Fruit fly (Drosophila melanogaster) whole organism, embryonic: ENCODE measurements around the gene mnd.

Experiments
- CG10462 ChIP-seq: fragments of 200-800 bp; sonication (Bioruptor generic); optimal IDR thresholded peaks from 2 replicates; lab custom pipeline; 2016; ENCODE audit warnings: missing biosample characterization, missing genetic modification characterization
- CG12155 ChIP-seq: fragments of 200-800 bp; sonication (Bioruptor generic); optimal IDR thresholded peaks from 3 replicates; lab custom pipeline; 2016; ENCODE audit warnings: missing biosample characterization, missing genetic modification characterization
- CG13123 ChIP-seq: fragments of 200-800 bp; sonication (Bioruptor generic); optimal IDR thresholded peaks from 2 replicates; lab custom pipeline; 2016; ENCODE audit warnings: missing biosample characterization, missing genetic modification characterization
- CG14710 ChIP-seq: fragments of 200-800 bp; sonication (Bioruptor generic); optimal IDR thresholded peaks from 3 replicates; lab custom pipeline; 2019; ENCODE audit warnings: missing biosample characterization, mild to moderate bottlenecking, missing genetic modification characterization, moderate library complexity
- CG15479 ChIP-seq: fragments of 200-800 bp; sonication (Bioruptor generic); optimal IDR thresholded peaks from 3 replicates; lab custom pipeline; 2019; ENCODE audit warnings: missing biosample characterization, mild to moderate bottlenecking, missing genetic modification characterization, moderate library complexity
- CG3065 ChIP-seq: fragments of 200-800 bp; sonication (Bioruptor generic); optimal IDR thresholded peaks from 2 replicates; lab custom pipeline; 2016; ENCODE audit warnings: missing biosample characterization, missing genetic modification characterization
- CG31365 ChIP-seq: fragments of 200-800 bp; sonication (Bioruptor generic); optimal IDR thresholded peaks from 2 replicates; lab custom pipeline; 2018; ENCODE audit warnings: missing biosample characterization, mild to moderate bottlenecking, missing genetic modification characterization
- CG31441 ChIP-seq: fragments of 200-800 bp; sonication (Bioruptor generic); IDR thresholded peaks from 2 replicates; pipeline ENCODE4 v1.3.6; 2022; ENCODE audit warnings: missing biosample characterization, missing genetic modification characterization
- CG34376 ChIP-seq: fragments of 200-800 bp; sonication (Bioruptor generic); optimal IDR thresholded peaks from 2 replicates; lab custom pipeline; 2018; ENCODE audit warnings: missing biosample characterization, mild to moderate bottlenecking, missing genetic modification characterization
- CG34422 ChIP-seq: fragments of 200-800 bp; sonication (Bioruptor generic); IDR thresholded peaks from 3 replicates; pipeline ENCODE4 v1.3.6; 2022; ENCODE audit warnings: missing biosample characterization, missing genetic modification characterization
- CG4854 ChIP-seq: fragments of 200-800 bp; sonication (Bioruptor generic); optimal IDR thresholded peaks from 2 replicates; lab custom pipeline; 2016; ENCODE audit warnings: missing biosample characterization, missing genetic modification characterization, inconsistent platforms
- CG5953 ChIP-seq: fragments of 200-800 bp; sonication (Bioruptor generic); IDR thresholded peaks from 2 replicates; pipeline ENCODE4 v1.3.6; 2022; ENCODE audit warnings: missing biosample characterization, missing genetic modification characterization
- CG6272 ChIP-seq: fragments of 200-800 bp; sonication (Bioruptor generic); IDR thresholded peaks from 2 replicates; pipeline ENCODE4 v1.3.6; 2022; ENCODE audit warnings: missing biosample characterization, missing genetic modification characterization
- CG7556 ChIP-seq: fragments of 200-800 bp; sonication (Bioruptor generic); optimal IDR thresholded peaks from 2 replicates; lab custom pipeline; 2017; ENCODE audit warnings: missing biosample characterization, mild to moderate bottlenecking, missing genetic modification characterization
- CG8089 ChIP-seq: fragments of 200-800 bp; sonication (Bioruptor generic); optimal IDR thresholded peaks from 3 replicates; lab custom pipeline; 2016; ENCODE audit warnings: missing biosample characterization, missing genetic modification characterization
- CG9609 ChIP-seq: fragments of 200-800 bp; sonication (Bioruptor generic); optimal IDR thresholded peaks from 3 replicates; lab custom pipeline; 2016; ENCODE audit warnings: missing biosample characterization, missing genetic modification characterization
- Doc2 ChIP-seq: fragments of 200-800 bp; sonication (Bioruptor generic); IDR thresholded peaks from 2 replicates; pipeline ENCODE4 v1.3.6; 2022; ENCODE audit warnings: missing biosample characterization, missing genetic modification characterization
- Doc3 ChIP-seq: fragments of 200-800 bp; sonication (Bioruptor generic); IDR thresholded peaks from 3 replicates; pipeline ENCODE4 v1.3.6; 2022; ENCODE audit warnings: missing biosample characterization, missing genetic modification characterization; ENCODE audit not compliant: partially characterized antibody
- GATAe ChIP-seq: fragments of 200-800 bp; sonication (Bioruptor generic); conservative IDR thresholded peaks from 2 replicates; pipeline ENCODE4 v1.3.6; 2022; ENCODE audit warnings: missing biosample characterization, missing genetic modification characterization
- HLH54F ChIP-seq: fragments of 200-800 bp; sonication (Bioruptor generic); optimal IDR thresholded peaks from 3 replicates; lab custom pipeline; 2016; ENCODE audit warnings: missing biosample characterization, missing genetic modification characterization
- Hmx ChIP-seq: fragments of 200-800 bp; sonication (Bioruptor generic); optimal IDR thresholded peaks from 2 replicates; lab custom pipeline; 2016; ENCODE audit warnings: missing biosample characterization, missing genetic modification characterization
- Kr ChIP-seq: fragments of 200-800 bp; sonication (Bioruptor generic); optimal IDR thresholded peaks from 2 replicates; lab custom pipeline; 2017; ENCODE audit warnings: missing biosample characterization, mild to moderate bottlenecking, missing genetic modification characterization
- MBD-R2 ChIP-seq: fragments of 200-800 bp; sonication (Bioruptor generic); IDR thresholded peaks from 2 replicates; pipeline ENCODE4 v1.3.6; 2022; ENCODE audit warnings: missing biosample characterization, missing genetic modification characterization
- Nf-YA ChIP-seq: fragments of 200-800 bp; sonication (Bioruptor generic); IDR thresholded peaks from 2 replicates; pipeline ENCODE4 v1.3.6; 2022; ENCODE audit warnings: missing biosample characterization, missing genetic modification characterization
- Optix ChIP-seq: fragments of 200-800 bp; sonication (Bioruptor generic); IDR thresholded peaks from 3 replicates; pipeline ENCODE4 v1.3.6; 2022; ENCODE audit warnings: missing biosample characterization, missing genetic modification characterization
- Vsx1 ChIP-seq: fragments of 200-800 bp; sonication (Bioruptor generic); optimal IDR thresholded peaks from 2 replicates; lab custom pipeline; 2017; ENCODE audit warnings: missing biosample characterization, mild to moderate bottlenecking, missing genetic modification characterization, missing genetic modification reagents
- ap ChIP-seq: fragments of 200-800 bp; sonication (Bioruptor generic); IDR thresholded peaks from 2 replicates; pipeline ENCODE4 v1.3.6; 2022; ENCODE audit warnings: missing biosample characterization, missing genetic modification characterization
- bcd ChIP-seq: fragments of 200-800 bp; sonication (Bioruptor generic); optimal IDR thresholded peaks from 2 replicates; lab custom pipeline; 2017; ENCODE audit warnings: missing biosample characterization, mild to moderate bottlenecking, missing genetic modification characterization
- bsh ChIP-seq, 2 experiments: fragments of 200-800 bp; sonication (Bioruptor generic); optimal IDR thresholded peaks; 2 replicates each; lab custom pipeline; 2017 to 2018; ENCODE audit warnings: mild to moderate bottlenecking in 2 of 2, missing biosample characterization in 2 of 2, missing genetic modification characterization in 2 of 2, moderate library complexity in 1 of 2
- btn ChIP-seq: fragments of 200-800 bp; sonication (Bioruptor generic); optimal IDR thresholded peaks from 2 replicates; lab custom pipeline; 2016; ENCODE audit warnings: missing biosample characterization, missing genetic modification characterization
- chif ChIP-seq, 2 experiments: fragments of 200-800 bp; sonication (Bioruptor generic); optimal IDR thresholded peaks; 3 replicates each; lab custom pipeline; 2016; ENCODE audit warnings: missing biosample characterization in 2 of 2, missing genetic modification characterization in 2 of 2
- danr ChIP-seq: fragments of 200-800 bp; sonication (Bioruptor generic); IDR thresholded peaks from 2 replicates; pipeline ENCODE4 v1.3.6; 2022; ENCODE audit warnings: missing biosample characterization, missing genetic modification characterization
- dm ChIP-seq: fragments of 200-800 bp; sonication (Bioruptor generic); optimal IDR thresholded peaks from 3 replicates; lab custom pipeline; 2016; ENCODE audit warnings: missing biosample characterization, missing genetic modification characterization
- exex ChIP-seq: fragments of 200-800 bp; sonication (Bioruptor generic); optimal IDR thresholded peaks from 4 replicates; lab custom pipeline; 2018; ENCODE audit warnings: missing biosample characterization, mild to moderate bottlenecking, missing genetic modification characterization, moderate library complexity
- gro ChIP-seq: fragments of 200-800 bp; sonication (Bioruptor generic); optimal IDR thresholded peaks from 2 replicates; lab custom pipeline; 2016; ENCODE audit warnings: missing biosample characterization, missing genetic modification characterization
- ken ChIP-seq: fragments of 200-800 bp; sonication (Bioruptor generic); IDR thresholded peaks from 3 replicates; pipeline ENCODE4 v1.3.6; 2022; ENCODE audit warnings: missing biosample characterization, missing genetic modification characterization
- odd ChIP-seq: fragments of 200-800 bp; sonication (Bioruptor generic); optimal IDR thresholded peaks from 2 replicates; lab custom pipeline; 2017; ENCODE audit warnings: missing biosample characterization, mild to moderate bottlenecking, missing genetic modification characterization
- pho ChIP-seq: fragments of 200-800 bp; sonication (Bioruptor generic); optimal IDR thresholded peaks from 2 replicates; lab custom pipeline; 2016; ENCODE audit warnings: missing biosample characterization, missing genetic modification characterization
- ranshi ChIP-seq: fragments of 200-800 bp; sonication (Bioruptor generic); IDR thresholded peaks from 2 replicates; pipeline ENCODE4 v1.3.6; 2022; ENCODE audit warnings: missing biosample characterization, missing genetic modification characterization
- seq ChIP-seq: fragments of 200-800 bp; sonication (Bioruptor generic); IDR thresholded peaks from 2 replicates; pipeline ENCODE4 v1.3.6; 2022; ENCODE audit warnings: missing biosample characterization, missing genetic modification characterization
- sim ChIP-seq: fragments of 200-800 bp; sonication (Bioruptor generic); IDR thresholded peaks from 2 replicates; pipeline ENCODE4 v1.3.6; 2022; ENCODE audit warnings: missing biosample characterization, missing genetic modification characterization
- sima ChIP-seq: fragments of 200-800 bp; sonication (Bioruptor generic); optimal IDR thresholded peaks from 2 replicates; lab custom pipeline; 2016; ENCODE audit warnings: missing biosample characterization, missing genetic modification characterization
- sisA ChIP-seq: fragments of 200-800 bp; sonication (Bioruptor generic); IDR thresholded peaks from 2 replicates; pipeline ENCODE4 v1.3.6; 2022; ENCODE audit warnings: missing biosample characterization, missing genetic modification characterization
- slp2 ChIP-seq: fragments of 200-800 bp; sonication (Bioruptor generic); optimal IDR thresholded peaks from 2 replicates; lab custom pipeline; 2016; ENCODE audit warnings: missing biosample characterization, missing genetic modification characterization
- sqz ChIP-seq: fragments of 200-800 bp; sonication (Bioruptor generic); optimal IDR thresholded peaks from 3 replicates; lab custom pipeline; 2018; ENCODE audit warnings: missing biosample characterization, mild to moderate bottlenecking, missing genetic modification characterization
- sug ChIP-seq: fragments of 200-800 bp; optimal IDR thresholded peaks from 2 replicates; lab custom pipeline; 2019; ENCODE audit warnings: missing biosample characterization, mild to moderate bottlenecking, missing genetic modification characterization, moderate library complexity
- toy ChIP-seq: fragments of 200-800 bp; sonication (Bioruptor generic); IDR thresholded peaks from 2 replicates; pipeline ENCODE4 v1.3.6; 2022; ENCODE audit warnings: missing biosample characterization, missing genetic modification characterization
- tup ChIP-seq: fragments of 200-800 bp; sonication (Bioruptor generic); optimal IDR thresholded peaks from 2 replicates; lab custom pipeline; 2016; ENCODE audit warnings: missing biosample characterization, mild to moderate bottlenecking, missing genetic modification characterization, moderate library complexity
- wor ChIP-seq: fragments of 200-800 bp; sonication (Bioruptor generic); IDR thresholded peaks from 2 replicates; pipeline ENCODE4 v1.3.6; 2022; ENCODE audit warnings: missing biosample characterization, missing genetic modification characterization
- zen2 ChIP-seq: fragments of 200-800 bp; sonication (Bioruptor generic); IDR thresholded peaks from 3 replicates; pipeline ENCODE4 v1.3.6; 2022; ENCODE audit warnings: missing biosample characterization, missing genetic modification characterization; ENCODE audit not compliant: partially characterized antibody

mnd gene

DNA sequence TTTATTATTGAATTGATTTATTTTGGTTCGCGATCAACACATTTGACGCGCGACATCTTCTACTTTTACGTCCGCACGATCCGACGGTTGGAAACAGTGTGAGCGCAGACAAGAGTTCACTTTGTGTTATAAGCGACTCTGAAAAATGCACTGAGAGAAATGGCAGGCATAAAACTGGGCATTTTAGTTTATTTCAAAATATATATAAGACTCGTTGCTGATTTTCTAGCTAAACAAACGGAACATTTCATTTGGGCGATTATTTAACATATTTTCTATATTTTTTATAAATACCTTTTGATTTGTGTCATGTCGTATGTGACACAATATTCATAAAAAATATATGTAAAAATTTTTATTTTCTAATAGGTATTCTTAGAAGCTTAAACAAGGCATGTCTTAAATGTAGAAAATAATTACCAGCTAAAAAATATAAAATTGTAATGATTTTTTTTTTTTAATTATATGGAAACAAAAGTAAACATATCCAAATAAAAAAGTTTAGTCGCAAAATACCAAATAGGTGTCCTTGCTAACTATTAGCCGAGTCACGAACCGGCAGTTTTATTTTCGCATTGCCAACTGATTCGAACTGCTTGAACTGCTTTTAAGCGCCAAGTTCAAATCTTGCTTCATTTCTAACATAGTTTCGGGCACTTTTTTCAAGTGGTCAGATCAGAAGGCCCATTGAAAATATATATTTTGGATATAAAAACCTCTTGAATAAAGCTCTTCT, 29.2 kb downstream of the mnd start, which contains the start of gene Reck (continued):
- TF ChIP-seq Vsx1 (GFP tag; lab: Kevin White, UChicago) = peak; percentile 60
- TF ChIP-seq sug = peak; percentile 45
- peak; percentile 78 for TF ChIP-seq CG34422
- TF ChIP-seq btn (GFP tag; lab: Kevin White, UChicago) = peak; percentile 34
- TF ChIP-seq bsh (GFP tag; optimal IDR thresholded peaks at IDR 0.05; lab: Kevin White, UChicago) = peak; percentile 77 to 89
- no peak for TF ChIP-seq dm
- TF ChIP-seq slp2 = peak; percentile 35
- peak; percentile 70 for TF ChIP-seq odd (GFP tag; lab: Kevin White, UChicago)
- TF ChIP-seq Optix (GFP tag; lab: Robert Waterston, UW) = peak; percentile 68; the same call in 2 of the 3 replicates
- peak; percentile 55 for TF ChIP-seq CG12155 (GFP tag; lab: Kevin White, UChicago)
- TF ChIP-seq CG31365 = peak; percentile 98
- peak; percentile 46 for TF ChIP-seq CG9609 (GFP tag; lab: Kevin White, UChicago)
- TF ChIP-seq seq (GFP tag; lab: Robert Waterston, UW) = peak; percentile 70; the same call in 1 of the 2 replicates
- TF ChIP-seq CG6272 = peak; percentile 32; the same call in 1 of the 2 replicates
- TF ChIP-seq ap (GFP tag; lab: Robert Waterston, UW) = peak; percentile 64
- peak; percentile 29 for TF ChIP-seq exex (tag; lab: Kevin White, UChicago)
- TF ChIP-seq sima (GFP tag; lab: Kevin White, UChicago) = no peak
- peak; percentile 74 for TF ChIP-seq sqz (GFP tag; lab: Kevin White, UChicago)
- no peak for TF ChIP-seq gro (GFP tag; lab: Kevin White, UChicago)
- no peak for TF ChIP-seq Kr (GFP tag; lab: Kevin White, UChicago)
- TF ChIP-seq toy = 0 out of 2 replicates have a peak, but pooled peaks have one; percentile 31
- TF ChIP-seq Hmx (GFP tag; lab: Kevin White, UChicago) = no peak
- no peak for TF ChIP-seq Doc2 (GFP tag; lab: Robert Waterston, UW)
- TF ChIP-seq CG8089 = peak; percentile 44
- TF ChIP-seq CG4854 (GFP tag; lab: Kevin White, UChicago) = peak; percentile 81
- peak; percentile 77 for TF ChIP-seq bcd (GFP tag; lab: Kevin White, UChicago)
- peak; percentile 83 for TF ChIP-seq ranshi (GFP tag; lab: Robert Waterston, UW)
- TF ChIP-seq wor (GFP tag; lab: Robert Waterston, UW) = peak; percentile 44
- TF ChIP-seq CG10462 (GFP tag; lab: Kevin White, UChicago) = peak; percentile 42
- TF ChIP-seq CG14710 (tag; lab: Kevin White, UChicago) = peak; percentile 86
- TF ChIP-seq zen2 (GFP tag; lab: Robert Waterston, UW) = no peak
- TF ChIP-seq tup (GFP tag; lab: Kevin White, UChicago) = peak; percentile 56
- peak; percentile 60 for TF ChIP-seq CG3065 (GFP tag; lab: Kevin White, UChicago)
- peak; percentile 75 for TF ChIP-seq sim (GFP tag; lab: Robert Waterston, UW)
- TF ChIP-seq GATAe (GFP tag; lab: Robert Waterston, UW) = no peak
- peak; percentile 78 for TF ChIP-seq Nf-YA (GFP tag; lab: Robert Waterston, UW)
- TF ChIP-seq CG34376 (GFP tag; lab: Kevin White, UChicago) = peak; percentile 32
- peak; percentile 67 for TF ChIP-seq CG13123 (GFP tag; lab: Kevin White, UChicago)
- TF ChIP-seq CG7556 = peak; percentile 76
- no peak for TF ChIP-seq danr (GFP tag; lab: Robert Waterston, UW)
- peak; percentile 7 for TF ChIP-seq HLH54F (GFP tag; lab: Kevin White, UChicago)
- TF ChIP-seq Doc3 (GFP tag; lab: Robert Waterston, UW) = no peak
- peak; percentile 40 to 63 for TF ChIP-seq chif (GFP tag; optimal IDR thresholded peaks at IDR 0.05; lab: Kevin White, UChicago)
- TF ChIP-seq CG5953 = peak; percentile 89
- TF ChIP-seq CG15479 (GFP tag; lab: Kevin White, UChicago) = no peak
- peak; percentile 90 for TF ChIP-seq CG31441 (GFP tag; lab: Robert Waterston, UW)
- TF ChIP-seq sisA (GFP tag; lab: Robert Waterston, UW) = peak; percentile 84
- no peak for TF ChIP-seq pho
- TF ChIP-seq MBD-R2 = no peak; the same call in 1 of the 2 replicates
- TF ChIP-seq ken (GFP tag; lab: Robert Waterston, UW) = peak; percentile 65
